Fruit fly (Drosophila melanogaster): ENCODE results near the gene CG9903.
A peak's percentile ranks its signal among the peaks of the same experiment; 100 is the strongest.

CG9903 gene

DNA sequence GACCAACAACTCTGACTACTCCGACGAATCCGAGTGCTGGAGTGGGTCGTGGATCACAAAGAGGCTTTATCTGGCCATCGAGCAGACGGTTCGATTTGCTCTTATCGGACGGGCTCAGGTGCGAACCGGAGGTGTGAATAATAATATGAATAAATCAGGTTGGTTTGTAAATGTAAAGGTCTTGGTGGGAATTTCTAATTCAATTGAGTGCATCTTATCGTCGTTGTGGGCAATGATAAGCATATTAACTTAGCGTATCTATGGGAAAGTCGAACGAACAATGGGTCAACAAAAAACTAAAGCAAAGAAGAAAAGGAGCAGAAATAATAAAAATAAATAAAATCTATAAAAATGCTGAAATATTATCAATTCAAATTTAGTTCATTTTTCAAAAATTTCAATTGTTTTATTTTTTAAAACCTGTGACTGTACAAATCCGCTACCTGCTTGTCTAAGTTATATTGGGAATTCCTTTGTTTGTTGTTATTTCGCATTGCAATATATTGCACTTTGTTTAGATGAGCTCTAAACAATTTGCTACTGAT is at the start of gene CG9903:
CG9903 (minus strand) TSS at position 51 of the 545 bp plus-strand sequence.
- TF ChIP-seq fru (GFP tag; optimal IDR thresholded peaks at IDR 0.05) (peak; percentile 51), jim (GFP tag; optimal IDR thresholded peaks at IDR 0.05) (no peak), OdsH (GFP tag; optimal IDR thresholded peaks at IDR 0.05) (peak; percentile 13), psq (GFP tag; optimal IDR thresholded peaks at IDR 0.05) (peak; percentile 23), Rel (GFP tag; optimal IDR thresholded peaks at IDR 0.05) (no peak), Rel (tag; optimal IDR thresholded peaks at IDR 0.05) (peak; percentile 51), foxo (GFP tag; optimal IDR thresholded peaks at IDR 0.05) (peak in 1 of 2 experiments; percentile 30), Sp1 (GFP tag; optimal IDR thresholded peaks at IDR 0.05) (peak; percentile 43), Hr83 (GFP tag; optimal IDR thresholded peaks at IDR 0.05; ENCODE audit: poor library complexity, severe bottlenecking) (no peak), HLH106 (tag; optimal IDR thresholded peaks at IDR 0.05) (peak; percentile 61)

DNA sequence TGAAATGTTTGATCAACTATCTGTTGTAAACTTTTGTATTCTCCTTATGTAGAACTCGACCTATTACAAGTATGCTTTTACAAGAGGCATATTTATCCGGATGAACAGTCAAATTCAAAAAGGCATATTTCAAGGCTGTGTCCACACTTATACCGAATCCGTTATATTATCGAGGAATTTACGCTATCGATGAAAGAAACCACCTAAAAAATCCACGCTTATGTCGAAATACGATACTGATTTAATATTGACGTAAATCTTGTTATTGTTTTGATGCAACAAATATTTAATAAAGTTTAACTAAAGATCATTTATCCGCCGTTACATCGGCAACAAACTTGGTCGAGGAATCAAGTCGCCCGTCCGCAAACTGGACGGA is 47.0 kb upstream of the CG9903 start, which contains the start of gene CG13014:
CG13014 (plus strand) TSS at position 206 of the 379 bp plus-strand sequence.
- TF ChIP-seq Hr78 (GFP tag; optimal IDR thresholded peaks at IDR 0.05): no peak
- TF ChIP-seq woc (GFP tag; optimal IDR thresholded peaks at IDR 0.05): no peak
- TF ChIP-seq fru (GFP tag; optimal IDR thresholded peaks at IDR 0.05): no peak
- TF ChIP-seq jim (GFP tag; optimal IDR thresholded peaks at IDR 0.05): no peak
- no peak for TF ChIP-seq CG9705 (GFP tag; optimal IDR thresholded peaks at IDR 0.05)

DNA sequence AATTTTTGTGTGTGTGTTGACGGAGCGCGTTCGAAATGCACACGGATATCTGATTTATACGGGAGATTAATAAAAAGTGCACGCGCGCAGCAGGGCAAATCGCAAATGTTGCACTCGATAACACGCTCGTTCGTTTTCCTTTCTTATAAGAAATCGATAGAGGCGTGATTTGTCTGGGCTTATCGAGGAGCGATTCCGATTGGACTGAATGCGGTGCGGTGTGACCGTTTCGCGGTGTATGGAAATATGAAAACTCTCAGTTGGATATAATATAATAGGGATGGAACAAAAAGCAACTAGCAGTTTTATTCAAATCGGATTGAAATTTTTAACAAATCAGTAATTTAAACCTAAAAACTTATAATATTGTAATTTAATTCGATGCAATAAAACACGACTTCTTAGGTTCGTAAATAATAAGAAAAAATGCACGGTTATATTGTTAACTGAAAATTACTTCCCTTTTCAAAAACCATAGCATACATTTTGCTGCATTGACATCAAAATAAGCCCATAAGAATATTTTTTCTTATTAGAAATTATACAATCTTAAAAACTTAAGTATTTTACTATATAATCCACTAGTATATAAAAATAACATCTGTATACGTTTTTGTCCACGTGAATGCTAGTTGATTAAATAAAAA is 46.5 kb upstream of the CG9903 start, which contains the start of gene CanA-14F:
CanA-14F (minus strand) TSS at position 152 of the 647 bp plus-strand sequence.
- TF ChIP-seq Rel (GFP tag; optimal IDR thresholded peaks at IDR 0.05) (no peak), Rel (tag; optimal IDR thresholded peaks at IDR 0.05) (no peak), Hr78 (GFP tag; optimal IDR thresholded peaks at IDR 0.05) (no peak), dl (GFP tag; optimal IDR thresholded peaks at IDR 0.05; ENCODE audit: insufficient read depth in 1 of 2, partially characterized antibody in 2 of 2) (no peak)

DNA sequence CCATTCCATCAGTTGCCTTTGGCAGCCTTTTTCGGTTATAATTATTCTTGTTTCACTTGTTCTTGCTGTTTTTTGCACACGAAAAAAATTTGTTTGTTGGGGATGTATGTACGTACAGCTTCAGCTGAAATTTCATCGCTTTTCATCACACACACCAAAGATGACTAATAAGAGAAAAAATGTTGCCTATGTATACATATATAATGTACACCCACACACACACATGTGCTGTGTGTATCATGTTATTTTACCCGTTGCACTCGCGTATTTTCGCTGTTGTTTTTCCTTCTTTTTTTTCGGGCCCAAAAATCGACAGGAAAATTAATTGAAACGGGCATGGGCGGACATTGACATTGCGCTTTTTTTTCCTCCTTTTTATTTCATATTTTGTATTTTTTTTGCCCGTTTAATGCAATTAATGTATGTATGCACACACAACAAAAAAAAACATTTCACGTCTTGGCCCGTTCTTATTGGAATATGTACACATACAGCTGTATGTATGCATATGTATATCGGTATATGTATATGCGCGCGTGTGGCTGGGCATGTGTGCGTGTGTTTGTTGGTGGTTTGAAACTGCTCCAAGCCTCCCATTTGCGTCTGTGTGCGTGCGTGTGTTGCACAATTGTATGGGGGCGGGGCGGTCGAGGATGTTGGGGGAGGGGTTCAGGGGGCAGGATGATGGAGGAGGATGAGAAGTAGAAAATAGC is 45.7 kb upstream of the CG9903 start:
- no peak for TF ChIP-seq Abd-B (GFP tag; optimal IDR thresholded peaks at IDR 0.05)
- no peak for TF ChIP-seq CG32264 (GFP tag; optimal IDR thresholded peaks at IDR 0.05)
- peak; percentile 7 for TF ChIP-seq Hnf4 (GFP tag; optimal IDR thresholded peaks at IDR 0.05)
- TF ChIP-seq Sp1 (GFP tag; optimal IDR thresholded peaks at IDR 0.05): peak; percentile 42
- peak; percentile 7 for TF ChIP-seq Jra (GFP tag; optimal IDR thresholded peaks at IDR 0.05)
- peak; percentile 14 for TF ChIP-seq N (GFP tag; optimal IDR thresholded peaks at IDR 0.05)
- TF ChIP-seq h (GFP tag; optimal IDR thresholded peaks at IDR 0.05): no peak
- TF ChIP-seq HLH106 (tag; optimal IDR thresholded peaks at IDR 0.05): no peak

DNA sequence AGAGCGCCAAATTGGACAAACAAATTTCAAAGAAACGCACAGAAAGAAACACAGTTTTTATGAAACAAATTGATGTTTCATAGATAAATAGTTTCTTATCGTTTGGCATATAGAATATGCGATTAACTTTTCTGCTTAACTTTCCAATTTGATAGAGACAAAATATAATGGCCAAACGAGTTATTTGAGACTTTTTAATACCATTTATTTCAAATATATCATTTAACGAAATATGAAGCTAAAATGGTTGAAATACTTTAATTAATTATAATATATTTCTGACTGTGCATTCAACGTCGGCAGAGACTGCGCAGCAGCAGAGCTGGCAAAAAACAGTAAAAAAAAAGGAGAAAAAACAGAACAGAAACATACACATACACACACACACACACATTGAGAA is 44.9 kb upstream of the CG9903 start:
- TF ChIP-seq OdsH (GFP tag; optimal IDR thresholded peaks at IDR 0.05) (peak; percentile 6), fru (GFP tag; optimal IDR thresholded peaks at IDR 0.05) (no peak), Hnf4 (GFP tag; optimal IDR thresholded peaks at IDR 0.05) (no peak), Mio (GFP tag; optimal IDR thresholded peaks at IDR 0.05) (no peak), ey (GFP tag; optimal IDR thresholded peaks at IDR 0.05) (peak; percentile 18), foxo (GFP tag; optimal IDR thresholded peaks at IDR 0.05) (peak in 1 of 2 experiments; percentile 44), Hr78 (GFP tag; optimal IDR thresholded peaks at IDR 0.05) (no peak)

DNA sequence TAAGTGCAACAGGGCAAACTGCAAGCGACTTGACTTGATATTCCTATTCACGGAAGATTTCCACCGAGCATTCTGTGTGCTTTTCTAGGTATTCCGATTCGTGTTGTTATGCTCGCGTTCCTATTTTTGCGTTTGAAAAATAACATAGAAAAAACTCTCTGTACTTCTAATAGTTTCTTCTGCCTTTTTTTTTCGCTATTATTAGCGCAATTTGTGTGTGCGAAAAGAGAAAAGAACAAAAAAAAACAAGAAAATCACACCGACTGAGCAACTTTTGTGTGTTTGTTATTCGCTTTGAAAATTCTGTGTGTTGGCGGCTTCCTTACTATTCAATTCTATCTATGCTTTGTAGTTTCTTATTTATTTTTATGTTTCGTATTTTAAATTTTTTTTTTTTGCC is 43.1 kb upstream of the CG9903 start:
- TF ChIP-seq dl (GFP tag; optimal IDR thresholded peaks at IDR 0.05; ENCODE audit: insufficient read depth in 1 of 2, partially characterized antibody in 2 of 2): no peak
- TF ChIP-seq usp (GFP tag; optimal IDR thresholded peaks at IDR 0.05): no peak
- no peak for TF ChIP-seq br (GFP tag; optimal IDR thresholded peaks at IDR 0.05)
- no peak for TF ChIP-seq dmrt93B (GFP tag; optimal IDR thresholded peaks at IDR 0.05)
- TF ChIP-seq sage (GFP tag; optimal IDR thresholded peaks at IDR 0.05): no peak
- no peak for TF ChIP-seq CG32264 (GFP tag; optimal IDR thresholded peaks at IDR 0.05)
- no peak for TF ChIP-seq brk (GFP tag; optimal IDR thresholded peaks at IDR 0.05)
- no peak for TF ChIP-seq foxo (GFP tag; optimal IDR thresholded peaks at IDR 0.05)
- TF ChIP-seq pan (optimal IDR thresholded peaks at IDR 0.05): no peak
- TF ChIP-seq HLH106 (tag; optimal IDR thresholded peaks at IDR 0.05): no peak
- no peak for TF ChIP-seq Rel (GFP tag; optimal IDR thresholded peaks at IDR 0.05)
- TF ChIP-seq Rel (tag; optimal IDR thresholded peaks at IDR 0.05): no peak
